Worm (Caenorhabditis elegans) whole organism, L1 larva: ENCODE data around the gene bud-13.

Source experiments
- ama-1 ChIP-seq: fragments of 150-350 bp; optimal IDR thresholded peaks from 2 replicates; lab custom pipeline; 2014
- egl-27 ChIP-seq, 2 experiments: fragments of 150-350 bp in 1 of 2; sonication (generic microtip); optimal IDR thresholded peaks; 3 replicates each; lab custom pipeline; 2017 to 2018; ENCODE audit warnings: missing biosample characterization in 2 of 2, missing genetic modification characterization in 2 of 2, missing genetic modification reagents in 2 of 2
- elt-3 ChIP-seq, 6 experiments: fragments of 150-350 bp in 1 of 6; sonication (generic microtip); optimal IDR thresholded peaks; 2 replicates each; lab custom pipeline; 2017 to 2018; ENCODE audit warnings: missing biosample characterization in 6 of 6, missing genetic modification characterization in 6 of 6, inconsistent platforms in 1 of 6
- fos-1 ChIP-seq: fragments of 150-350 bp; optimal IDR thresholded peaks from 2 replicates; lab custom pipeline; 2014; ENCODE audit warnings: missing biosample characterization, missing genetic modification characterization
- lin-39 ChIP-seq: fragments of 150-350 bp; optimal IDR thresholded peaks from 2 replicates; lab custom pipeline; 2014; ENCODE audit warnings: missing biosample characterization, missing genetic modification reagents, missing genetic modification characterization
- lsy-2 ChIP-seq, 2 experiments: fragments of 150-350 bp; optimal IDR thresholded peaks; 2 replicates each; lab custom pipeline; 2014; ENCODE audit warnings: missing biosample characterization in 2 of 2, missing genetic modification characterization in 2 of 2
- nhr-84 ChIP-seq: sonication (generic microtip); optimal IDR thresholded peaks from 2 replicates; lab custom pipeline; 2017; ENCODE audit warnings: missing biosample characterization, missing genetic modification characterization
- pax-3 ChIP-seq: fragments of 200-800 bp; sonication (Bioruptor generic); optimal IDR thresholded peaks from 2 replicates; lab custom pipeline; 2018; ENCODE audit warnings: mild to moderate bottlenecking, missing genetic modification characterization, moderate library complexity, missing compliant biosample characterization
- rnt-1 ChIP-seq: sonication (generic microtip); optimal IDR thresholded peaks from 2 replicates; lab custom pipeline; 2016; ENCODE audit warnings: mild to moderate bottlenecking, missing genetic modification characterization, moderate library complexity, missing compliant biosample characterization
- skn-1 ChIP-seq: fragments of 150-350 bp; optimal IDR thresholded peaks from 2 replicates; lab custom pipeline; 2014; ENCODE audit warnings: missing biosample characterization, missing genetic modification characterization
- ztf-4 ChIP-seq: fragments of 150-350 bp; optimal IDR thresholded peaks from 2 replicates; lab custom pipeline; 2014; ENCODE audit warnings: missing biosample characterization, missing genetic modification characterization

- TF ChIP-seq ama-1 (lab: Kevin White, UChicago), result no peak
- no peak for TF ChIP-seq fos-1 (tag; lab: Kevin White, UChicago)
- no peak for TF ChIP-seq nhr-84 (tag; lab: Kevin White, UChicago)
- no peak for TF ChIP-seq rnt-1
- no peak for TF ChIP-seq elt-3 (tag; optimal IDR thresholded peaks at IDR 0.05; lab: Kevin White, UChicago)
- TF ChIP-seq lin-39 (tag; lab: Kevin White, UChicago), result no peak
- no peak for TF ChIP-seq skn-1 (tag; lab: Kevin White, UChicago)
- no peak for TF ChIP-seq egl-27 (tag; optimal IDR thresholded peaks at IDR 0.05; lab: Kevin White, UChicago)
- no peak for TF ChIP-seq ztf-4
- no peak for TF ChIP-seq lsy-2 (tag; optimal IDR thresholded peaks at IDR 0.05; lab: Kevin White, UChicago)
- no peak for TF ChIP-seq pax-3 (tag; lab: Kevin White, UChicago)
Measured at ce11 chrIII:8984412-8984811, 16.9 kb upstream of the bud-13 start.
